Worm (Caenorhabditis elegans) whole organism, late embryonic: ENCODE data around the gene Y82E9BR.20.

ENCODE experiments used
- F13H6.1 ChIP-seq: sonication (generic microtip); optimal IDR thresholded peaks from 2 replicates; lab custom pipeline; 2016; ENCODE audit warnings: missing genetic modification characterization, missing compliant biosample characterization
- ama-1 ChIP-seq: fragments of 150-350 bp; optimal IDR thresholded peaks from 2 replicates; lab custom pipeline; 2014
- ceh-22 ChIP-seq: sonication (generic microtip); optimal IDR thresholded peaks from 2 replicates; lab custom pipeline; 2017; ENCODE audit warnings: missing biosample characterization, missing genetic modification characterization
- che-1 ChIP-seq: sonication (generic microtip); optimal IDR thresholded peaks from 2 replicates; lab custom pipeline; 2016; ENCODE audit warnings: mild to moderate bottlenecking, missing genetic modification characterization, missing compliant biosample characterization
- ets-4 ChIP-seq: sonication (generic microtip); optimal IDR thresholded peaks from 2 replicates; lab custom pipeline; 2016; ENCODE audit warnings: missing genetic modification characterization, missing compliant biosample characterization
- hlh-13 ChIP-seq: fragments of 200-800 bp; sonication (Bioruptor generic); optimal IDR thresholded peaks from 2 replicates; lab custom pipeline; 2018; ENCODE audit warnings: mild to moderate bottlenecking, missing genetic modification characterization, missing compliant biosample characterization
- lin-11 ChIP-seq: fragments of 200-800 bp; sonication (Bioruptor generic); optimal IDR thresholded peaks from 2 replicates; lab custom pipeline; 2018; ENCODE audit warnings: mild to moderate bottlenecking, missing genetic modification characterization, missing compliant biosample characterization
- nhr-11 ChIP-seq: fragments of 150-350 bp; optimal IDR thresholded peaks from 2 replicates; lab custom pipeline; 2014; ENCODE audit warnings: missing biosample characterization, missing genetic modification characterization
- ref-2 ChIP-seq: sonication (generic microtip); optimal IDR thresholded peaks from 2 replicates; lab custom pipeline; 2016; ENCODE audit warnings: missing genetic modification characterization, missing compliant biosample characterization
- tbx-2 ChIP-seq: sonication (generic microtip); optimal IDR thresholded peaks from 2 replicates; lab custom pipeline; 2016; ENCODE audit warnings: missing genetic modification characterization, missing compliant biosample characterization
- tbx-7 ChIP-seq: sonication (generic microtip); optimal IDR thresholded peaks from 2 replicates; lab custom pipeline; 2016; ENCODE audit warnings: missing genotype, missing genetic modification characterization, missing compliant biosample characterization
- zip-5 ChIP-seq: sonication (generic microtip); optimal IDR thresholded peaks from 2 replicates; lab custom pipeline; 2016; ENCODE audit warnings: missing genetic modification characterization, missing compliant biosample characterization

DNA sequence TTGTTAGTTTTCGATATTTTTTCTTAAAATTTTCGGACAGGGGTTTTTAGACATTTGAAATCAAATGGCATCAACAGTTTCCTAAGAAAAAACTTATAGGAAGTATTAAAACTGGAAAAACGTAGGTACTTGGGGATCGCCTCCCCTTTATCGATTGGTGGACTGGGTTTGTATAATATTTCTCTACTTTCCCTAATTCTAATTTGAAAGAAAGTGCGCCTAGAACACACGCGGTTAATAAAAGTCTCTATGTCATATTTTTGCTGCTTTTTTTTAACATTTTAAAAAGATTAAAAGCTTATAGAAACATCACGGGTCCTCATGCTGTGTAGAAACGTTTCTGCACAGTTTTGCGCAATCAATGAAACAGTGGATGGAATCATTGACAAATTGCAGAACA, 25.5 kb downstream of the Y82E9BR.20 start, which contains the start of gene pals-16:
- TF ChIP-seq ref-2: no peak
- TF ChIP-seq tbx-7 (tag; lab: Kevin White, UChicago): no peak
- no peak for TF ChIP-seq ets-4 (tag; lab: Kevin White, UChicago)
- no peak for TF ChIP-seq ama-1 (lab: Kevin White, UChicago)
- no peak for TF ChIP-seq tbx-2 (tag; lab: Kevin White, UChicago)
- no peak for TF ChIP-seq F13H6.1 (tag; lab: Kevin White, UChicago)
- TF ChIP-seq nhr-11: no peak
- no peak for TF ChIP-seq che-1 (tag; lab: Kevin White, UChicago)
- no peak for TF ChIP-seq lin-11 (tag; lab: Kevin White, UChicago)
- no peak for TF ChIP-seq hlh-13 (GFP tag; lab: Kevin White, UChicago)
- no peak for TF ChIP-seq ceh-22 (tag; lab: Kevin White, UChicago)
- TF ChIP-seq zip-5 (tag; lab: Kevin White, UChicago): no peak
